Fruit fly (Drosophila melanogaster) whole organism, adult: Measurements from ENCODE around the gene CG42835.

Experiments
- CG11617 ChIP-seq: fragments of 200-800 bp; sonication (Bioruptor generic); optimal IDR thresholded peaks from 2 replicates; lab custom pipeline; 2017; ENCODE audit warnings: mild to moderate bottlenecking, missing biosample characterization, missing genetic modification reagents, missing genetic modification characterization
- CG14711 ChIP-seq: fragments of 200-800 bp; sonication (Bioruptor generic); optimal IDR thresholded peaks from 2 replicates; lab custom pipeline; 2018; ENCODE audit warnings: missing biosample characterization, mild to moderate bottlenecking, missing genetic modification characterization, moderate library complexity
- CG33017 ChIP-seq: fragments of 200-800 bp; sonication (Bioruptor generic); optimal IDR thresholded peaks from 2 replicates; lab custom pipeline; 2018; ENCODE audit warnings: missing biosample characterization, mild to moderate bottlenecking, missing genetic modification characterization, moderate library complexity
- CG7045 ChIP-seq: fragments of 200-800 bp; sonication (Bioruptor generic); optimal IDR thresholded peaks from 2 replicates; lab custom pipeline; 2017; ENCODE audit warnings: missing biosample characterization, mild to moderate bottlenecking, missing genetic modification characterization
- CG7101 ChIP-seq: fragments of 200-800 bp; sonication (Bioruptor generic); optimal IDR thresholded peaks from 2 replicates; lab custom pipeline; 2018; ENCODE audit warnings: missing biosample characterization, mild to moderate bottlenecking, missing genetic modification characterization, moderate library complexity
- Clk ChIP-seq: fragments of 200-800 bp; sonication (Bioruptor generic); optimal IDR thresholded peaks from 2 replicates; lab custom pipeline; 2017; ENCODE audit warnings: missing biosample characterization, missing genetic modification characterization
- Crg-1 ChIP-seq: fragments of 200-800 bp; sonication (Bioruptor generic); optimal IDR thresholded peaks from 2 replicates; lab custom pipeline; 2016; ENCODE audit warnings: missing biosample characterization, missing genetic modification characterization
- bab1 ChIP-seq: fragments of 200-800 bp; sonication (Bioruptor generic); optimal IDR thresholded peaks from 3 replicates; lab custom pipeline; 2019; ENCODE audit warnings: missing biosample characterization, mild to moderate bottlenecking, missing genetic modification characterization, moderate library complexity
- cic ChIP-seq: fragments of 200-800 bp; sonication (Bioruptor generic); optimal IDR thresholded peaks from 2 replicates; lab custom pipeline; 2017; ENCODE audit warnings: missing biosample characterization, mild to moderate bottlenecking, missing genetic modification characterization, moderate library complexity
- kay ChIP-seq: fragments of 200-800 bp; sonication (Bioruptor generic); peaks from one replicate; lab custom pipeline; 2016; ENCODE audit warnings: missing biosample characterization, missing genetic modification characterization, borderline replicate concordance
- ovo ChIP-seq: fragments of 200-800 bp; sonication (Bioruptor generic); optimal IDR thresholded peaks from 2 replicates; lab custom pipeline; 2016; ENCODE audit warnings: missing biosample characterization, missing genetic modification characterization
- pad ChIP-seq: fragments of 200-800 bp; sonication (Bioruptor generic); optimal IDR thresholded peaks from 3 replicates; lab custom pipeline; 2017; ENCODE audit warnings: missing biosample characterization, missing genetic modification characterization, mild to moderate bottlenecking, moderate library complexity, missing genetic modification reagents
- tj ChIP-seq: fragments of 200-800 bp; sonication (Bioruptor generic); optimal IDR thresholded peaks from 3 replicates; lab custom pipeline; 2017; ENCODE audit warnings: missing biosample characterization, mild to moderate bottlenecking, missing genetic modification characterization, moderate library complexity
- toe ChIP-seq: fragments of 200-800 bp; sonication (Bioruptor generic); optimal IDR thresholded peaks from 2 replicates; lab custom pipeline; 2016; ENCODE audit warnings: missing biosample characterization, missing genetic modification characterization

DNA sequence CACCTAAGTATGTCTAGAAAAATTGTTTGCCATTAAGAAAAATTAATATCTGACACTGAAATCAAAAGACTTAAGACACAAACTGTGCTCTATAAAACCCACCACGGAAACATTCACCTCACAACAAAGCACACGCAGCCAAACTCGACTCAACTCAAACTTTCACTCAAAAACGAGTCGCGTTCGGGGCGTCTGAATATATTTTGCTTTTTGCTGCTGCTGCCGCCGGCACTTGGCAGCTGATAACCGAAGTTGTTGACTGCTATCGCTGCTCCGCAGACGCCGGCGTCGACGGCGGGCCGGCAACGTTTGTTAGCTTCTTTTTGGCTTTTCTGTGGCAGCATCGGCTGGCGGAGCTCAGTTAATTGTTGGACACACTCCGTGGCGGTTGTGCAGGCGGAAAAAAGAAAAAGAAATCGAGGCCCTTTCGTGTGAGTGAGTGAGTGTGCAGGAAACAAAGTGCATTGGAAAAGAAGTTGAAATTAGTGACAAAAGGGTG, 5.0 kb downstream of the CG42835 start, which contains the start of gene cysu:
- TF ChIP-seq bab1 (GFP tag; lab: Kevin White, UChicago), result no peak
- TF ChIP-seq Clk (GFP tag; lab: Kevin White, UChicago), result no peak
- TF ChIP-seq kay, result no peak
- no peak for TF ChIP-seq pad (GFP tag; lab: Kevin White, UChicago)
- TF ChIP-seq CG33017 (tag; lab: Kevin White, UChicago), result no peak
- TF ChIP-seq cic (GFP tag; lab: Kevin White, UChicago), result no peak
- TF ChIP-seq CG11617 (GFP tag; lab: Kevin White, UChicago), result no peak
- TF ChIP-seq Crg-1 (GFP tag; lab: Kevin White, UChicago), result no peak
- no peak for TF ChIP-seq ovo (GFP tag; lab: Kevin White, UChicago)
- TF ChIP-seq CG14711, result no peak
- no peak for TF ChIP-seq CG7045 (GFP tag; lab: Kevin White, UChicago)
- no peak for TF ChIP-seq CG7101 (tag; lab: Kevin White, UChicago)
- no peak for TF ChIP-seq tj
- no peak for TF ChIP-seq toe (GFP tag; lab: Kevin White, UChicago)
